Fruit fly (Drosophila melanogaster) Kc167 (cell line): ENCODE measurements around the gene CG31088.

Experiments used
- Sin3A ChIP-seq: fragments of >200 bp; optimal IDR thresholded peaks from 2 replicates; lab custom pipeline; 2018; ENCODE audit warnings: missing external identifiers
- h ChIP-seq: fragments of >200 bp; optimal IDR thresholded peaks from 3 replicates; lab custom pipeline; 2018; ENCODE audit warnings: missing external identifiers
- insv ChIP-seq: fragments of >200 bp; optimal IDR thresholded peaks from 3 replicates; lab custom pipeline; 2018; ENCODE audit warnings: missing external identifiers
- psq ChIP-seq: fragments of >200 bp; optimal IDR thresholded peaks from 2 replicates; lab custom pipeline; 2017; ENCODE audit warnings: missing external identifiers
- ttk ChIP-seq: sonication (Bioruptor generic); optimal IDR thresholded peaks from 2 replicates; lab custom pipeline; 2017; ENCODE audit warnings: missing external identifiers

DNA sequence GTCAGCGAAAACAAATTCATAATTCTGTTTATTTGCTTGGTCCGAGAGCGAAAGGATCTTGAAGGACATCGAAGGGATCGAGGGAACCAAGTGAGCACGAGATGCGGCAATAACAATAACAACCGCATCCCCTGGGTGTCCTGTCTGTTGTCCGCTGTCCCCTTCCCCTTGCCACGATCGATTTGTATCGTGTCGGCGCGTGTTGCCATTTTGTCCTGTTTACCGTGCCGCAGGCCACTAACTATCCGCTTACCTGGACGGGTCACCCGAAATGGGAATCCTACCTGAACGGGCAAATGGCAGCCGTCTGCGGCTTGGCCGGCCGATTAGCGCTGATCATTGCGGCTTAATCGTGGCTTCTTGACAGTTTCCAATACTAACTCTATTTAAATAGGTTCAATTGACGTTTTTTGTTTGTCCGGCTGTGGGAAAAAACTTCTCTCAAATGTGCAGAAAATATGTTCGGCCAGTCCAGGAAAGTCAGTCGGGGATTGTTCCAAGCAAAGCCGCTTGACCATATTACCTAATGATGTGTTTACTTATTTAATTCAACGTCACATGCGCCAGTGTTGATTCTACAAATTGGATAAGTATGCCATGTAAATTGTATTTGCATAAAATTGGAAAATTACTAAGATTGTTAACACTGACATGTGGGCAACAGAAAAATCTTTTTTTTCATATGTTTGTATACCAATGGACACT, 38.6 kb upstream of the CG31088 start:
- no peak for TF ChIP-seq h (lab: Kevin White, UChicago)
- no peak for TF ChIP-seq ttk (lab: Kevin White, UChicago)
- TF ChIP-seq Sin3A (lab: Kevin White, UChicago), result no peak
- no peak for TF ChIP-seq psq (lab: Kevin White, UChicago)
- no peak for TF ChIP-seq insv (lab: Kevin White, UChicago)
